Worm (Caenorhabditis elegans) whole organism, young adult: ENCODE results near the gene frm-2.

Experiments
- F55B11.4 ChIP-seq: sonication (generic microtip); optimal IDR thresholded peaks from 2 replicates; lab custom pipeline; 2016; ENCODE audit warnings: missing compliant biosample characterization, missing genetic modification characterization, borderline replicate concordance; ENCODE audit not compliant: insufficient read depth
- atf-7 ChIP-seq: sonication (generic microtip); optimal IDR thresholded peaks from 2 replicates; lab custom pipeline; 2017; ENCODE audit warnings: mild to moderate bottlenecking, missing genetic modification characterization, missing compliant biosample characterization
- bed-2 ChIP-seq: fragments of 200-800 bp; sonication (Bioruptor generic); IDR thresholded peaks from 2 replicates; pipeline ENCODE4 v1.3.6; 2022; ENCODE audit warnings: missing genetic modification reagents, missing genetic modification characterization, missing compliant biosample characterization
- ceh-40 ChIP-seq: fragments of 200-800 bp; sonication (Bioruptor generic); IDR thresholded peaks from 2 replicates; pipeline ENCODE4 v1.3.6; 2022; ENCODE audit warnings: missing genetic modification characterization, missing compliant biosample characterization
- him-1 ChIP-seq: sonication (generic microtip); optimal IDR thresholded peaks from 2 replicates; lab custom pipeline; 2016; ENCODE audit warnings: missing genotype, missing genetic modification reagents, missing genetic modification characterization, missing compliant biosample characterization
- hrde-1 ChIP-seq: sonication (generic microtip); optimal IDR thresholded peaks from 2 replicates; lab custom pipeline; 2016; ENCODE audit warnings: missing genetic modification characterization, mild to moderate bottlenecking, missing compliant biosample characterization, moderate library complexity, missing genotype, missing genetic modification reagents, borderline replicate concordance
- nfya-1 ChIP-seq: sonication (generic microtip); optimal IDR thresholded peaks from 2 replicates; lab custom pipeline; 2017; ENCODE audit warnings: antibody characterized with exemption, missing compliant biosample characterization, missing genetic modification characterization, borderline replicate concordance; ENCODE audit not compliant: insufficient read depth
- tbx-9 ChIP-seq: sonication (generic microtip); optimal IDR thresholded peaks from 2 replicates; lab custom pipeline; 2016; ENCODE audit warnings: borderline replicate concordance, missing genetic modification characterization, inconsistent platforms, missing compliant biosample characterization

DNA sequence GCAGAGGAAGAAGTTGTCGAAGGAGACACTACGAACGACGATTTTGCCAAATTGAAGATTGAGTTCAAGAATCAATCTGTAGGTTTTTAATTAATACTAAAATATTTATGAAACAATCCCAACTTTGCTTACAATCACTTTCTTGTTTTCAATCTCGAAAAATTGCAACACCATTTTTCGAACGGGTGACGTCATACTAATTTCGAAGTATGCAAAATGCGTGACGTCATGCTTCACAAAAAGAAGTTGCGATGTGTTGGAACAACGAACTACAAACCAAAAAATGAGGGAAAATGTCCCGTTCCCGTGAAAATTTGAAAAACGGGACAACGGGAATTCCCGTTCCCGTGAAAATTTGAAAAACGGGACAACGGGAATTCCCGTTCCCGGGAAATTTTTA lies 14.3 kb downstream of the frm-2 start:
- TF ChIP-seq ceh-40 (GFP tag; lab: Robert Waterston, UW) (no peak), nfya-1 (tag; lab: Kevin White, UChicago) (no peak), tbx-9 (no peak), hrde-1 (no peak), F55B11.4 (tag; lab: Kevin White, UChicago) (no peak), him-1 (no peak), bed-2 (GFP tag; lab: Robert Waterston, UW) (no peak), atf-7 (tag; lab: Kevin White, UChicago) (no peak)
